Worm (Caenorhabditis elegans): ENCODE measurements around the gene cyp-37A1.
A peak's percentile ranks its signal among the peaks of the same experiment; 100 is the strongest.

DNA sequence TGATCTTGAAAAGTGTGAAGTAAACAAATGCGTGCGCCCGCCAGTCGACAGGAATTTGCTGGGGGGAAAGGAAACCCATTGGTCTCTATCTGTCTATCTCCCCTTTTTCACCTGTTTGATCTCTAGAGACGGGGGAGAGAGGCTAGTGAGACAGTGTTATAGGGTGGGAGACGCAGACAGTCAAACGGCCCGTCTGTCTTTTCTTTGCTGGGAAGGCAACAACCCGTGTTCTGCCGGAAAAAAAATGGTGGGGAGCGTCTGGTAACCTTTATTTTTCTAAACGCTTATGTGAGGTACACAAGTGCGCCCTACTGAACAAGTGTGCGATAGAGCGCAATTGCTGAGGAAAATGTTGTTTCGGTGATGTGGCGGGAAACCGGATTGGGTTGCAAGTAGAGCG lies 33.7 kb upstream of the cyp-37A1 start:
- TF ChIP-seq nhr-76 (tag; optimal IDR thresholded peaks at IDR 0.05) (no peak), snpc-4 (tag; optimal IDR thresholded peaks at IDR 0.05) (peak; percentile 64), dpl-1 (GFP tag; optimal IDR thresholded peaks at IDR 0.05) (peak; percentile 41 to 56 (median 48)), nhr-237 (tag; optimal IDR thresholded peaks at IDR 0.05) (peak; percentile 33), aha-1 (tag; optimal IDR thresholded peaks at IDR 0.05) (no peak), nhr-12 (tag; optimal IDR thresholded peaks at IDR 0.05) (no peak), lsy-2 (tag; optimal IDR thresholded peaks at IDR 0.05) (peak; percentile 59 to 66), ceh-82 (tag; optimal IDR thresholded peaks at IDR 0.05) (peak in 1 of 3 experiments; percentile 15), pax-3 (tag; optimal IDR thresholded peaks at IDR 0.05) (no peak), aly-2 (tag; optimal IDR thresholded peaks at IDR 0.05) (no peak), elt-3 (tag; optimal IDR thresholded peaks at IDR 0.05) (peak in 4 of 6 experiments; percentile 3 to 65 (median 62)), efl-3 (GFP tag; optimal IDR thresholded peaks at IDR 0.05) (peak; percentile 12)

All from whole organism, L1 larva.